Worm (Caenorhabditis elegans): ENCODE measurements around the gene R02C2.7.
A peak's percentile ranks its signal among the peaks of the same experiment; 100 is the strongest.

Gene R02C2.7

DNA sequence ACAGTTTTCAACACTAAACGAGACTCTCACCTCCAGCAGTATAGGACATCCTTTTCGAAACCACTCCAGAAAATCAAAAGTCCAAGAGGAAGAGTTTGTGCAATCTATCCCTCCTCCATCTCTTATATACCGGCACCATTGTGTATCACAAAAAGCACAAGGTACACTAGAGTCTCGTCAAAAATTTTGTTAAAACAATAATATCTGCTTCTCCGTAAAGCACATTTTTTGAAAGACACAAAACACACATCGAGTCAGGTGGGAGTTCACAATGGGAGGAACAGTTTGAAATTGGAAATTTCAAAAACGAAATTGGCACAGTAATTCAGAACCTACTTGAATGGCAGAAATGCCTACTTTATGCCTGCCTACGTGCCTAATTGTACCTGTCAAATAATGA lies at the start of gene R02C2.7:
TSS of gene R02C2.7 (minus strand) at position 101 of the 400 bp plus-strand sequence.
- TF ChIP-seq Y48G9A.11 (GFP tag; IDR thresholded peaks at IDR 0.05) (no peak), pha-4 (GFP tag; IDR thresholded peaks at IDR 0.05) (no peak), pha-4 (tag; optimal IDR thresholded peaks at IDR 0.05) (no peak), hlh-11 (tag; optimal IDR thresholded peaks at IDR 0.05) (no peak), D1046.2 (GFP tag; IDR thresholded peaks at IDR 0.05) (no peak), lsy-2 (tag; optimal IDR thresholded peaks at IDR 0.05) (no peak), aha-1 (tag) (no peak), ceh-20 (GFP tag; IDR thresholded peaks at IDR 0.05) (no peak), T26A8.4 (GFP tag; IDR thresholded peaks at IDR 0.05) (no peak), hmg-1.1 (GFP tag; IDR thresholded peaks at IDR 0.05) (no peak), F10B5.3 (tag; optimal IDR thresholded peaks at IDR 0.05) (no peak)

DNA sequence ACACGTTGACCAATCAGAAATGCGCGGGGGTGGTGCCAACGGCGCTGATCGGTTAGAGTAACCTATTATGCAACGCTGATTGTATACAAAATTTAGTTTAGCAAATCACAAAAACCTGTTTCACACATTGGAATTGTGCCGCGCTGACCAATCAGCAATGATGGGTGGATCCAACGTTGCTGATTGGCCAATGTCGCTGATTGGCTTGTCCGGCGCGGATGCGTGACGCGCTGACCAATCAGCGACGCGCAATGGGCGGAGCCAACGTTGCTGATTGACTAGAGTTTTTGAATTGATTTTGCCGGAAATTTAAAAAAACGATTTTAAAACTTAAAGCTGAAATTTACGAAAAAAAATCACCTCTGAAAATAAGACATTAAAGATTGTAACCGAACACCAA lies 42.9 kb upstream of the R02C2.7 start:
- TF ChIP-seq pqm-1 (tag; optimal IDR thresholded peaks at IDR 0.05), result no peak
- no peak for TF ChIP-seq F10B5.3 (tag; optimal IDR thresholded peaks at IDR 0.05)
- TF ChIP-seq lim-7 (GFP tag; IDR thresholded peaks at IDR 0.05), result no peak
- TF ChIP-seq spr-1 (tag; optimal IDR thresholded peaks at IDR 0.05), result no peak
- TF ChIP-seq aha-1 (tag), result no peak
- no peak for TF ChIP-seq zfp-3 (GFP tag; conservative IDR thresholded peaks at IDR 0.05)
- TF ChIP-seq nhr-42 (GFP tag; IDR thresholded peaks at IDR 0.05), result no peak
- no peak for TF ChIP-seq mep-1 (tag; optimal IDR thresholded peaks at IDR 0.05)
- TF ChIP-seq F44E2.7 (GFP tag; IDR thresholded peaks at IDR 0.05), result no peak

DNA sequence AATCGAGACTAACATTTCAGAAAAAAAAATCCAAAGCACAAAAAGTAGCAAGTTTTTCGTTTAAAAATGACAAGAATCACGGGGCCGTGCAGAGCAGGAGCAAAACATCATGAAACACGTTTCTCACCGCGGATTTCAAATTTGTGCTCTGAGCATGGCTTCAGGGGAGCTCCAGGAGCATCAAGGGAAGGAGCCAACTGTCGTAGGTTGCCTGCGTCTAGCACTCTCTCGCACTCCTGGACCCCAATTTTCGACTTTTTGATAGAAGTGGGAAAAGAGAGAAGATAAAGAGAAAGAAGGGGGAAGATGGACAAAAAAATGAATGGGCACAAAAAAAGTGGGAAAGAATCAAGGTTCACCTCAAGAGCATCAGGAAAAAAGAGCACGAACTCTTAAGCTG lies 42.4 kb upstream of the R02C2.7 start:
- TF ChIP-seq hlh-30 (tag; optimal IDR thresholded peaks at IDR 0.05; ENCODE audit: insufficient read depth), result no peak
- TF ChIP-seq daf-19 (GFP tag; conservative IDR thresholded peaks at IDR 0.05), result no peak
- TF ChIP-seq ama-1 (optimal IDR thresholded peaks at IDR 0.05), result no peak
- peak in 1 of 2 experiments; percentile 11 for TF ChIP-seq daf-16 (GFP tag; optimal IDR thresholded peaks at IDR 0.05)
- TF ChIP-seq daf-16 (tag; optimal IDR thresholded peaks at IDR 0.05), result no peak
- TF ChIP-seq F44E2.7 (GFP tag; IDR thresholded peaks at IDR 0.05), result no peak
- TF ChIP-seq dve-1 (tag; optimal IDR thresholded peaks at IDR 0.05; ENCODE audit: insufficient read depth), result no peak
- TF ChIP-seq nhr-77 (tag; optimal IDR thresholded peaks at IDR 0.05), result no peak
- TF ChIP-seq lin-39 (tag; optimal IDR thresholded peaks at IDR 0.05), result no peak
- TF ChIP-seq nhr-76 (tag; optimal IDR thresholded peaks at IDR 0.05), result no peak
- no peak for TF ChIP-seq nhr-48 (tag; optimal IDR thresholded peaks at IDR 0.05)
- no peak for TF ChIP-seq lsy-2 (tag; optimal IDR thresholded peaks at IDR 0.05)
- no peak for TF ChIP-seq dmd-6 (GFP tag; IDR thresholded peaks at IDR 0.05)
- TF ChIP-seq ceh-20 (GFP tag; IDR thresholded peaks at IDR 0.05), result 0 out of 2 replicates have a peak, but pooled peaks have one; percentile 35
- TF ChIP-seq ZK546.5 (tag; optimal IDR thresholded peaks at IDR 0.05), result no peak
- no peak for TF ChIP-seq nhr-111 (GFP tag; optimal IDR thresholded peaks at IDR 0.05)
- TF ChIP-seq ceh-44 (GFP tag; IDR thresholded peaks at IDR 0.05), result no peak
- no peak for TF ChIP-seq T26A8.4 (GFP tag; IDR thresholded peaks at IDR 0.05)
- no peak for TF ChIP-seq daf-12 (tag; optimal IDR thresholded peaks at IDR 0.05)
- no peak for TF ChIP-seq madf-9 (GFP tag; conservative IDR thresholded peaks at IDR 0.05)
- TF ChIP-seq unc-62 (GFP tag; optimal IDR thresholded peaks at IDR 0.05 in 1 of 2), result peak in 1 of 2 experiments; percentile 41
- no peak for TF ChIP-seq unc-62 (tag; optimal IDR thresholded peaks at IDR 0.05)
- no peak for TF ChIP-seq unc-39 (tag; optimal IDR thresholded peaks at IDR 0.05)
- peak; percentile 22; the same call in 1 of the 2 replicates for TF ChIP-seq set-16 (GFP tag; IDR thresholded peaks at IDR 0.05)
- TF ChIP-seq spr-3 (GFP tag; optimal IDR thresholded peaks at IDR 0.05), result no peak

DNA sequence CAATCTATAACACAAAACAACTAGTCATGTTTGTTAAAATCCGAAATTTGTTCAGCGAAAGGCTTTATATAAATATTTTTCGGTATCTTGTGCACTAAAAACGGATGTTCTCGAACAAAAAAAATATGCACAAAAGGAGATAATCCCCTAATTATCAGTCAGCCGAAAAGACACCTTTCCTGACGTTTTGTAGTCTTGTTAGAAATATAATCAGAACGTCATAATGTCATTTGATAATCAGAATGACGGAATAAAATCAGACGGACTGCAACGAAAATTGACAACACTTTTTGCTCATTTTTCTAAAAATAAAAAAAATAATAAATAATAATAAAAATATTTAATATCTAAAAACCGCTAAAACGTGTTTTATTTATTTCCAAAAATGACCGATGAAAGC lies 41.5 kb upstream of the R02C2.7 start:
- TF ChIP-seq ama-1 (optimal IDR thresholded peaks at IDR 0.05), result no peak
- TF ChIP-seq zip-11 (GFP tag; IDR thresholded peaks at IDR 0.05), result no peak
- TF ChIP-seq nhr-25 (tag; optimal IDR thresholded peaks at IDR 0.05; ENCODE audit: borderline replicate concordance, insufficient read depth), result no peak
- TF ChIP-seq nhr-10 (tag; optimal IDR thresholded peaks at IDR 0.05), result no peak
- no peak for TF ChIP-seq lin-13 (GFP tag; optimal IDR thresholded peaks at IDR 0.05)
- TF ChIP-seq unc-39 (tag; optimal IDR thresholded peaks at IDR 0.05), result no peak
- TF ChIP-seq pqm-1 (tag; optimal IDR thresholded peaks at IDR 0.05), result no peak
- no peak for TF ChIP-seq Y105C5A.15 (GFP tag; IDR thresholded peaks at IDR 0.05)
- TF ChIP-seq nhr-6 (tag; optimal IDR thresholded peaks at IDR 0.05), result no peak
- TF ChIP-seq snpc-4 (tag; optimal IDR thresholded peaks at IDR 0.05), result no peak
- TF ChIP-seq R02D3.7 (tag; optimal IDR thresholded peaks at IDR 0.05), result no peak
- no peak for TF ChIP-seq lin-38 (GFP tag; IDR thresholded peaks at IDR 0.05)
- no peak for TF ChIP-seq ceh-32 (tag; optimal IDR thresholded peaks at IDR 0.05; ENCODE audit: poor library complexity)
- TF ChIP-seq mdt-29 (GFP tag; IDR thresholded peaks at IDR 0.05), result no peak
